Worm (Caenorhabditis elegans) whole organism, young adult: Measurements from ENCODE around the gene srw-29.

Experiments
- C17E4.6 ChIP-seq: fragments of 200-800 bp; sonication (Bioruptor generic); IDR thresholded peaks from 2 replicates; pipeline ENCODE4 v1.3.6; 2022; ENCODE audit warnings: missing genetic modification reagents, missing genetic modification characterization, missing compliant biosample characterization
- F23B12.7 ChIP-seq: sonication (generic microtip); optimal IDR thresholded peaks from 2 replicates; lab custom pipeline; 2017; ENCODE audit warnings: missing genetic modification characterization, mild to moderate bottlenecking, missing compliant biosample characterization, antibody characterized with exemption, moderate library complexity; ENCODE audit not compliant: insufficient read depth
- F39B2.1 ChIP-seq: fragments of 200-800 bp; sonication (Bioruptor generic); IDR thresholded peaks from 2 replicates; pipeline ENCODE4 v1.3.6; 2022; ENCODE audit warnings: missing genetic modification reagents, missing genetic modification characterization, missing compliant biosample characterization
- F55B11.4 ChIP-seq: sonication (generic microtip); optimal IDR thresholded peaks from 2 replicates; lab custom pipeline; 2016; ENCODE audit warnings: missing compliant biosample characterization, missing genetic modification characterization, borderline replicate concordance; ENCODE audit not compliant: insufficient read depth
- F57C9.4 ChIP-seq: sonication (generic microtip); optimal IDR thresholded peaks from 2 replicates; lab custom pipeline; 2017; ENCODE audit warnings: mild to moderate bottlenecking, missing genetic modification characterization, missing compliant biosample characterization
- K12H6.12 ChIP-seq: fragments of 200-800 bp; sonication (Bioruptor generic); optimal IDR thresholded peaks from 2 replicates; lab custom pipeline; 2018; ENCODE audit warnings: mild to moderate bottlenecking, missing genetic modification characterization, missing compliant biosample characterization
- T26A5.8 ChIP-seq: sonication (generic microtip); optimal IDR thresholded peaks from 2 replicates; lab custom pipeline; 2016; ENCODE audit warnings: missing genetic modification characterization, missing compliant biosample characterization
- Y53G8AR.9 ChIP-seq: fragments of 200-800 bp; sonication (Bioruptor generic); conservative IDR thresholded peaks from 2 replicates; pipeline ENCODE4 v1.3.6; 2022; ENCODE audit warnings: missing genetic modification reagents, missing genetic modification characterization, missing compliant biosample characterization
- ZK185.1 ChIP-seq: sonication (generic microtip); optimal IDR thresholded peaks from 2 replicates; lab custom pipeline; 2016; ENCODE audit warnings: mild to moderate bottlenecking, missing genetic modification characterization, missing compliant biosample characterization; ENCODE audit not compliant: poor library complexity, severe bottlenecking
- ama-1 ChIP-seq, 3 experiments: fragments of 150-350 bp in 1 of 3; sonication (generic microtip) in 2 of 3; optimal IDR thresholded peaks; 2 replicates each; lab custom pipeline; 2014 to 2018; ENCODE audit warnings: missing biosample characterization in 2 of 3, missing genetic modification characterization in 2 of 3, missing genetic modification reagents in 2 of 3
- attf-6 ChIP-seq: fragments of 200-800 bp; sonication (Bioruptor generic); IDR thresholded peaks from 2 replicates; pipeline ENCODE4 v1.3.6; 2022; ENCODE audit warnings: missing genetic modification reagents, missing genetic modification characterization, missing compliant biosample characterization
- ccch-3 ChIP-seq: fragments of 200-800 bp; sonication (Bioruptor generic); optimal IDR thresholded peaks from 2 replicates; lab custom pipeline; 2018; ENCODE audit warnings: mild to moderate bottlenecking, missing genetic modification characterization, missing compliant biosample characterization
- cebp-1 ChIP-seq, 2 experiments: fragments of 200-800 bp in 1 of 2; sonication (Bioruptor generic) in 1 of 2; sonication (generic microtip) in 1 of 2; IDR thresholded peaks in 1 of 2; optimal IDR thresholded peaks in 1 of 2; 2 replicates each; pipeline versions ENCODE4 v1.3.6 to Lab custom; 2017 to 2022; ENCODE audit warnings: missing compliant biosample characterization in 2 of 2, missing genetic modification characterization in 2 of 2, mild to moderate bottlenecking in 1 of 2, missing genetic modification reagents in 1 of 2, moderate library complexity in 1 of 2
- cebp-2 ChIP-seq: fragments of 200-800 bp; sonication (Bioruptor generic); IDR thresholded peaks from 2 replicates; pipeline ENCODE4 v1.3.6; 2022; ENCODE audit warnings: missing genetic modification characterization, missing compliant biosample characterization
- ceh-27 ChIP-seq: fragments of 200-800 bp; sonication (Bioruptor generic); optimal IDR thresholded peaks from 2 replicates; lab custom pipeline; 2018; ENCODE audit warnings: mild to moderate bottlenecking, missing genetic modification characterization, moderate library complexity, missing compliant biosample characterization
- ekl-4 ChIP-seq: fragments of 200-800 bp; sonication (Bioruptor generic); IDR thresholded peaks from 2 replicates; pipeline ENCODE4 v1.3.6; 2022; ENCODE audit warnings: missing genetic modification reagents, missing genetic modification characterization, missing compliant biosample characterization
- gei-17 ChIP-seq: fragments of 200-800 bp; sonication (Bioruptor generic); optimal IDR thresholded peaks from 2 replicates; lab custom pipeline; 2018; ENCODE audit warnings: mild to moderate bottlenecking, missing genetic modification characterization, missing compliant biosample characterization
- him-1 ChIP-seq: sonication (generic microtip); optimal IDR thresholded peaks from 2 replicates; lab custom pipeline; 2016; ENCODE audit warnings: missing genotype, missing genetic modification reagents, missing genetic modification characterization, missing compliant biosample characterization
- hlh-12 ChIP-seq: sonication (generic microtip); optimal IDR thresholded peaks from 2 replicates; lab custom pipeline; 2016; ENCODE audit warnings: missing genetic modification characterization, missing compliant biosample characterization
- hmg-1.2 ChIP-seq: fragments of 200-800 bp; sonication (Bioruptor generic); IDR thresholded peaks from 2 replicates; pipeline ENCODE4 v1.3.6; 2022; ENCODE audit warnings: missing genetic modification reagents, missing genetic modification characterization, missing compliant biosample characterization
- hmg-20 ChIP-seq: fragments of 200-800 bp; sonication (Bioruptor generic); IDR thresholded peaks from 2 replicates; pipeline ENCODE4 v1.3.6; 2022; ENCODE audit warnings: missing genetic modification reagents, missing genetic modification characterization, missing compliant biosample characterization
- hsf-1 ChIP-seq: fragments of 200-800 bp; sonication (Bioruptor generic); IDR thresholded peaks from 2 replicates; pipeline ENCODE4 v1.3.6; 2022; ENCODE audit warnings: missing genetic modification reagents, missing genetic modification characterization, missing compliant biosample characterization
- lag-1 ChIP-seq: fragments of 200-800 bp; sonication (Bioruptor generic); IDR thresholded peaks from 2 replicates; pipeline ENCODE4 v1.3.6; 2022; ENCODE audit warnings: missing genetic modification reagents, missing genetic modification characterization, missing compliant biosample characterization
- mcd-1 ChIP-seq: fragments of 200-800 bp; sonication (Bioruptor generic); IDR thresholded peaks from 2 replicates; pipeline ENCODE4 v1.3.6; 2022; ENCODE audit warnings: missing genetic modification reagents, missing genetic modification characterization, missing compliant biosample characterization
- nfya-2 ChIP-seq: fragments of 200-800 bp; sonication (Bioruptor generic); IDR thresholded peaks from 2 replicates; pipeline ENCODE4 v1.3.6; 2022; ENCODE audit warnings: missing genetic modification reagents, missing genetic modification characterization, missing compliant biosample characterization
- nfyb-1 ChIP-seq: fragments of 200-800 bp; sonication (Bioruptor generic); IDR thresholded peaks from 2 replicates; pipeline ENCODE4 v1.3.6; 2022; ENCODE audit warnings: missing genetic modification reagents, missing genetic modification characterization, missing compliant biosample characterization
- nhr-179 ChIP-seq: sonication (generic microtip); optimal IDR thresholded peaks from 2 replicates; lab custom pipeline; 2016; ENCODE audit warnings: mild to moderate bottlenecking, missing genetic modification characterization, missing compliant biosample characterization
- nhr-80 ChIP-seq: sonication (generic microtip); optimal IDR thresholded peaks from 2 replicates; lab custom pipeline; 2016; ENCODE audit warnings: missing genetic modification characterization, missing compliant biosample characterization
- pha-4 ChIP-seq: fragments of 150-350 bp; sonication (generic microtip); optimal IDR thresholded peaks from 2 replicates; lab custom pipeline; 2014; ENCODE audit warnings: missing biosample characterization, missing genetic modification reagents, missing genetic modification characterization
- rpc-1 ChIP-seq, 2 experiments: fragments of 150-350 bp in 1 of 2; sonication (generic microtip) in 1 of 2; optimal IDR thresholded peaks; 2 replicates each; lab custom pipeline; 2014 to 2018; ENCODE audit warnings: missing biosample characterization in 1 of 2, missing genetic modification characterization in 1 of 2, missing genetic modification reagents in 1 of 2, missing genotype in 1 of 2
- snpc-4 ChIP-seq, 5 experiments: fragments of 150-350 bp in 1 of 5; sonication (generic microtip) in 4 of 5; optimal IDR thresholded peaks; 2 replicates each; lab custom pipeline; 2014 to 2018; ENCODE audit warnings: missing genetic modification characterization in 5 of 5, missing biosample characterization in 3 of 5, antibody characterized with exemption in 2 of 5, mild to moderate bottlenecking in 2 of 5, missing compliant biosample characterization in 2 of 5, missing genotype in 2 of 5, moderate library complexity in 2 of 5, missing genetic modification reagents in 1 of 5
- somi-1 ChIP-seq: fragments of 200-800 bp; sonication (Bioruptor generic); optimal IDR thresholded peaks from 2 replicates; lab custom pipeline; 2018; ENCODE audit warnings: mild to moderate bottlenecking, missing genetic modification characterization, missing compliant biosample characterization
- tbp1 ChIP-seq: fragments of 200-800 bp; sonication (Bioruptor generic); optimal IDR thresholded peaks from 2 replicates; lab custom pipeline; 2018; ENCODE audit warnings: mild to moderate bottlenecking, missing genetic modification characterization, missing compliant biosample characterization
- unc-62 ChIP-seq: fragments of 150-350 bp; optimal IDR thresholded peaks from 2 replicates; lab custom pipeline; 2014; ENCODE audit warnings: missing biosample characterization, missing genetic modification reagents, missing genetic modification characterization
- ztf-18 ChIP-seq: sonication (generic microtip); optimal IDR thresholded peaks from 2 replicates; lab custom pipeline; 2016; ENCODE audit warnings: missing genotype, mild to moderate bottlenecking, missing genetic modification characterization, missing compliant biosample characterization
- ztf-26 ChIP-seq: sonication (generic microtip); optimal IDR thresholded peaks from 2 replicates; lab custom pipeline; 2017; ENCODE audit warnings: missing genetic modification characterization, missing compliant biosample characterization
- ztf-6 ChIP-seq: fragments of 200-800 bp; sonication (Bioruptor generic); IDR thresholded peaks from 2 replicates; pipeline ENCODE4 v1.3.6; 2022; ENCODE audit warnings: missing genetic modification reagents, missing genetic modification characterization, missing compliant biosample characterization

The srw-29 gene

DNA sequence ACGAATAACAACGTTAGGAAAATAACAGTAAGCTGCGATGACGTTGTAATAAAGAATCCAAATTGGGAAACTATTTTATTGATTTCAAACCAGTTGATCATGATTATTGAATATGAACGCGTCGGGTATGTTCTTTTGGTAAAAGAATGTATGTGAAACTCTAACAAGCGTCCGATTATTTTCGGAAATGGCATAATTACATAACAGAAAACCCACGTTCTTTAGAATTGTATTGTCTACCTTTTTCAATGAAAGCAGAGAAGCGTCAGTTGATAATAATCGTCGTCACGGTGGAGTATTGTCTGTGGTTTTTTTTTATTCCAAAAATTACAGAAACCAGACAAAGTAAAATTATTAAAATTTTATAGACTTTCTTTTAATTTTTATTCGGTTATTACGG lies 30.7 kb upstream of the srw-29 start, which contains the start of gene str-14 (continued):
- TF ChIP-seq ccch-3 (GFP tag; lab: Kevin White, UChicago) (no peak), nfya-2 (GFP tag; lab: Robert Waterston, UW) (no peak), hmg-20 (GFP tag; lab: Robert Waterston, UW) (no peak), somi-1 (GFP tag; lab: Kevin White, UChicago) (no peak)
- TF ChIP-seq, all 124 proteins: peak for 0

DNA sequence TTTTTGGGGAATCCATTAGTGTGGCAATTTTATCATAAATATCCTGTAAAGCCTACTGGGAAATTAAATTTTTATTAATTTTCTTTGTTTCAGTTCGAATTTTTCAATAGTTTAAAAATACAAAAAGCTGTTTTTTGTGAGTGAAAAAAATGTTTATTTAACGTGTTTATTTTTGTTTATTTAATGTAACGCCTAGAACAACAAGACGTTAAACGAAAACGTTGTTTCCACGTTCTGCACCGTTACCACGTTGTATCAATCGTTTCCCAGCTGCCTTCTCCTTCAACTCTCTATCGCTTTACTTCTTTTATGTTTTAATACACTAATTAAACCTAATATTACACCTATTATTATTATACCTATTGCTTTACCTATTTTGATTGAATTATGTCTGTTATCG lies 23.4 kb upstream of the srw-29 start, which contains the start of gene T08G3.13:
Gene T08G3.13 (plus strand): TSS at position 301 of the 400 bp plus-strand sequence.
- TF ChIP-seq hmg-1.2 (GFP tag; lab: Robert Waterston, UW), result no peak
- TF ChIP-seq K12H6.12, result no peak
- TF ChIP-seq F39B2.1, result no peak
- no peak for TF ChIP-seq ZK185.1 (tag; lab: Kevin White, UChicago)
- no peak for TF ChIP-seq ceh-27 (GFP tag; lab: Kevin White, UChicago)
- no peak for TF ChIP-seq him-1 (tag; lab: Kevin White, UChicago)
- no peak for TF ChIP-seq pha-4
- TF ChIP-seq mcd-1 (GFP tag; lab: Robert Waterston, UW), result no peak
- no peak for TF ChIP-seq attf-6 (GFP tag; lab: Robert Waterston, UW)
- no peak for TF ChIP-seq nhr-80 (tag; lab: Kevin White, UChicago)
- no peak for TF ChIP-seq ama-1 (optimal IDR thresholded peaks at IDR 0.05; lab: Kevin White, UChicago)
- TF ChIP-seq ama-1 (GFP tag; optimal IDR thresholded peaks at IDR 0.05; lab: Kevin White, UChicago), result no peak
- no peak for TF ChIP-seq ztf-26 (tag; lab: Kevin White, UChicago)
- TF ChIP-seq ztf-18, result no peak
- no peak for TF ChIP-seq hlh-12 (tag; lab: Kevin White, UChicago)
- no peak for TF ChIP-seq F55B11.4 (tag; lab: Kevin White, UChicago)
- no peak for TF ChIP-seq lag-1
- no peak for TF ChIP-seq T26A5.8 (tag; lab: Kevin White, UChicago)
- TF ChIP-seq nhr-179 (tag; lab: Kevin White, UChicago), result no peak

DNA sequence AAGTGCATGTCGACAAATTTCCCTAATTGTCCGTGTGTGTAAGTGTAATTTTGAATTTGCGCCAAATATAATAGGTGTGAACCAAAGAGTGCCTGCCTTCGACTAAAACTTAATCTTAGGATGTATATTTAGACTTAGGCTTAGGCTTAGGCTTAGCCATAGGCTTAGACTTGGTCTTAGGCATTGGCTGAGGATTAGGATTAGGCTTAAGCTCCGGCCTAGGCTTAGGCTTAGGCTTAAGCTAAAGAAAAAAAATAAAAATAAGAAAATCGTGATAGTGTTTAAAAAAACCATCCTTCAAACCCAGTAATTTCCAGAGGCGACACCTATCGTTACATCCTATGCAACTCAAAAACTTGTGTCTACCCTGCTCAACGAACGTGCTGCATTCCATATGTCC lies 21.9 kb upstream of the srw-29 start:
- TF ChIP-seq unc-62 (GFP tag; lab: Kevin White, UChicago) (no peak), F55B11.4 (tag; lab: Kevin White, UChicago) (no peak), T26A5.8 (tag; lab: Kevin White, UChicago) (no peak), F57C9.4 (tag; lab: Kevin White, UChicago) (no peak), nfyb-1 (no peak), snpc-4 (GFP tag; optimal IDR thresholded peaks at IDR 0.05; lab: Kevin White, UChicago) (no peak), snpc-4 (tag; optimal IDR thresholded peaks at IDR 0.05; lab: Kevin White, UChicago) (no peak), nfya-2 (GFP tag; lab: Robert Waterston, UW) (no peak), C17E4.6 (GFP tag; lab: Robert Waterston, UW) (no peak), ceh-27 (GFP tag; lab: Kevin White, UChicago) (no peak), cebp-1 (GFP tag; IDR thresholded peaks at IDR 0.05; lab: Robert Waterston, UW) (no peak), cebp-1 (tag; optimal IDR thresholded peaks at IDR 0.05; lab: Kevin White, UChicago) (no peak), F23B12.7 (tag; lab: Kevin White, UChicago) (no peak), ztf-6 (GFP tag; lab: Robert Waterston, UW) (no peak), cebp-2 (GFP tag; lab: Robert Waterston, UW) (no peak), Y53G8AR.9 (GFP tag; lab: Robert Waterston, UW) (no peak), rpc-1 (optimal IDR thresholded peaks at IDR 0.05; lab: Kevin White, UChicago) (no peak), rpc-1 (tag; optimal IDR thresholded peaks at IDR 0.05; lab: Kevin White, UChicago) (no peak), hsf-1 (no peak), tbp1 (GFP tag; lab: Kevin White, UChicago) (no peak), gei-17 (no peak), ekl-4 (GFP tag; lab: Robert Waterston, UW) (no peak), ZK185.1 (tag; lab: Kevin White, UChicago) (no peak)
- TF ChIP-seq, all 124 proteins: peak for 0
